Worm (Caenorhabditis elegans): Measurements from ENCODE around the gene C33H5.16.

DNA sequence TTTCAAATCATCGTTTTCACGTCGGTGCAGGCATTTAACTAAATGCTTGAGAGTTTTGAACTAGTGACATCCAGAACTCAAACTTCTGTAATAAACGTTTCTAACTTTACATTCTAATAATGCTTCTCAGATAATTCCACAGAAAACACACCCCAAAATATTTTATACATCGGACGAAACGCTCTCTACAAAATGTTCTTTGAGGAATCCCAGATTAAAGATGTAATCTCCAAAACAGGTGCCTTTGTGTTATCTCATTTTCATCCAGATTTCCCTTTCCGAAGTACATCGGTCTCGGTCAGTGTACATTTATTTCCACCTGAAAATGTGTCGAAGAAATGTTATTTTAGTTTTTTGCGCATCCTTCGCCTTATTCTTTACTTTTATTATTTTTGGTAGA is 1.6 kb upstream of the C33H5.16 start, which contains the start of gene C33H5.2:
- TF ChIP-seq ztf-11 (tag; optimal IDR thresholded peaks at IDR 0.05) (no peak), daf-12 (tag; optimal IDR thresholded peaks at IDR 0.05) (no peak), spr-1 (tag; optimal IDR thresholded peaks at IDR 0.05) (no peak), egl-27 (tag; optimal IDR thresholded peaks at IDR 0.05) (no peak), jun-1 (tag; optimal IDR thresholded peaks at IDR 0.05) (no peak), lin-29 (GFP tag; IDR thresholded peaks at IDR 0.05) (no peak), nhr-237 (tag; optimal IDR thresholded peaks at IDR 0.05) (no peak), nhr-28 (tag; optimal IDR thresholded peaks at IDR 0.05) (no peak), zfp-2 (tag; optimal IDR thresholded peaks at IDR 0.05) (no peak), snpc-4 (tag; optimal IDR thresholded peaks at IDR 0.05) (no peak), nhr-11 (tag; optimal IDR thresholded peaks at IDR 0.05) (no peak), duxl-1 (tag; optimal IDR thresholded peaks at IDR 0.05; ENCODE audit: poor library complexity) (no peak), ceh-28 (tag; optimal IDR thresholded peaks at IDR 0.05) (no peak), lin-1 (GFP tag; IDR thresholded peaks at IDR 0.05) (no peak)
